Worm (Caenorhabditis elegans) whole organism, L1 larva: ENCODE measurements around the gene F39H12.1.

Experiments
- aly-2 ChIP-seq: fragments of 150-350 bp; optimal IDR thresholded peaks from 2 replicates; lab custom pipeline; 2014; ENCODE audit warnings: missing biosample characterization, missing genetic modification characterization
- ceh-63 ChIP-seq: fragments of 200-800 bp; sonication (Bioruptor generic); optimal IDR thresholded peaks from 2 replicates; lab custom pipeline; 2018; ENCODE audit warnings: mild to moderate bottlenecking, missing genetic modification characterization, missing compliant biosample characterization
- fkh-10 ChIP-seq: sonication (generic microtip); optimal IDR thresholded peaks from 2 replicates; lab custom pipeline; 2017; ENCODE audit warnings: missing biosample characterization, missing genetic modification reagents, missing genetic modification characterization
- lir-3 ChIP-seq: sonication (generic microtip); optimal IDR thresholded peaks from 2 replicates; lab custom pipeline; 2016; ENCODE audit warnings: mild to moderate bottlenecking, missing genetic modification characterization, moderate library complexity, missing compliant biosample characterization; ENCODE audit not compliant: poor library complexity
- mdl-1 ChIP-seq, 2 experiments: fragments of 150-350 bp; optimal IDR thresholded peaks; 2 replicates each; lab custom pipeline; 2014 to 2017; ENCODE audit warnings: missing biosample characterization in 2 of 2, missing genetic modification characterization in 2 of 2, inconsistent platforms in 1 of 2
- nhr-11 ChIP-seq: fragments of 150-350 bp; optimal IDR thresholded peaks from 2 replicates; lab custom pipeline; 2014; ENCODE audit warnings: missing biosample characterization, missing genetic modification characterization
- skn-1 ChIP-seq: fragments of 150-350 bp; optimal IDR thresholded peaks from 2 replicates; lab custom pipeline; 2014; ENCODE audit warnings: missing biosample characterization, missing genetic modification characterization
- sox-4 ChIP-seq: sonication (generic microtip); optimal IDR thresholded peaks from 2 replicates; lab custom pipeline; 2016; ENCODE audit warnings: missing genetic modification characterization, missing compliant biosample characterization
- unc-130 ChIP-seq: fragments of 150-350 bp; optimal IDR thresholded peaks from 2 replicates; lab custom pipeline; 2017; ENCODE audit warnings: missing biosample characterization, missing genetic modification characterization, inconsistent platforms

ce11 chrX:841393-841792 is 6.8 kb downstream of the F39H12.1 start, which contains the start of gene F39H12.3:
- TF ChIP-seq unc-130 (no peak), nhr-11 (tag; lab: Kevin White, UChicago) (no peak), aly-2 (tag; lab: Kevin White, UChicago) (no peak), lir-3 (tag; lab: Kevin White, UChicago) (no peak), mdl-1 (tag; optimal IDR thresholded peaks at IDR 0.05; lab: Kevin White, UChicago) (no peak), skn-1 (tag; lab: Kevin White, UChicago) (no peak), sox-4 (tag; lab: Kevin White, UChicago) (no peak), fkh-10 (GFP tag; lab: Kevin White, UChicago) (no peak), ceh-63 (GFP tag; lab: Kevin White, UChicago) (no peak)
